Worm (Caenorhabditis elegans) whole organism, early embryonic: Measurements from ENCODE around the gene F13H10.1.

Source experiments
- B0310.2 ChIP-seq: sonication (generic microtip); optimal IDR thresholded peaks from 2 replicates; lab custom pipeline; 2016; ENCODE audit warnings: mild to moderate bottlenecking, missing genetic modification characterization, missing compliant biosample characterization
- F13C5.2 ChIP-seq: sonication (generic microtip); optimal IDR thresholded peaks from 2 replicates; lab custom pipeline; 2017; ENCODE audit warnings: mild to moderate bottlenecking, missing genetic modification characterization, inconsistent platforms, missing compliant biosample characterization
- aly-1 ChIP-seq: sonication (generic microtip); optimal IDR thresholded peaks from 2 replicates; lab custom pipeline; 2016; ENCODE audit warnings: missing genetic modification characterization, missing compliant biosample characterization
- ama-1 ChIP-seq: fragments of 150-350 bp; optimal IDR thresholded peaks from 2 replicates; lab custom pipeline; 2014
- ceh-13 ChIP-seq: fragments of 200-800 bp; sonication (Bioruptor generic); optimal IDR thresholded peaks from 2 replicates; lab custom pipeline; 2018; ENCODE audit warnings: mild to moderate bottlenecking, missing genetic modification characterization, missing compliant biosample characterization
- ceh-36 ChIP-seq: sonication (generic microtip); optimal IDR thresholded peaks from 2 replicates; lab custom pipeline; 2016; ENCODE audit warnings: missing genetic modification characterization, inconsistent platforms, missing compliant biosample characterization
- ets-7 ChIP-seq: sonication (generic microtip); optimal IDR thresholded peaks from 2 replicates; lab custom pipeline; 2016; ENCODE audit warnings: missing genotype, missing genetic modification characterization, missing compliant biosample characterization
- flt-1 ChIP-seq: fragments of 200-800 bp; sonication (Bioruptor generic); IDR thresholded peaks from 2 replicates; pipeline ENCODE4 v1.3.6; 2022; ENCODE audit warnings: missing genetic modification characterization, missing compliant biosample characterization
- hmbx-1 ChIP-seq: sonication (generic microtip); optimal IDR thresholded peaks from 2 replicates; lab custom pipeline; 2016; ENCODE audit warnings: mild to moderate bottlenecking, missing genetic modification characterization, missing compliant biosample characterization
- hmg-4 ChIP-seq: fragments of 200-800 bp; sonication (Bioruptor generic); optimal IDR thresholded peaks from 2 replicates; lab custom pipeline; 2018; ENCODE audit warnings: mild to moderate bottlenecking, missing genetic modification characterization, missing compliant biosample characterization
- hnd-1 ChIP-seq: sonication (generic microtip); optimal IDR thresholded peaks from 2 replicates; lab custom pipeline; 2016; ENCODE audit warnings: missing genetic modification characterization, missing compliant biosample characterization
- pes-1 ChIP-seq: fragments of 200-800 bp; sonication (Bioruptor generic); IDR thresholded peaks from 2 replicates; pipeline ENCODE4 v1.3.6; 2022; ENCODE audit warnings: missing genetic modification reagents, missing genetic modification characterization, missing compliant biosample characterization
- scrt-1 ChIP-seq: fragments of 200-800 bp; sonication (Bioruptor generic); IDR thresholded peaks from 2 replicates; pipeline ENCODE4 v1.3.6; 2022; ENCODE audit warnings: missing genetic modification characterization, missing compliant biosample characterization
- sea-1 ChIP-seq: fragments of 200-800 bp; sonication (Bioruptor generic); conservative IDR thresholded peaks from 2 replicates; pipeline ENCODE4 v1.3.6; 2022; ENCODE audit warnings: missing genetic modification characterization, missing compliant biosample characterization
- tbx-11 ChIP-seq: fragments of 200-800 bp; sonication (Bioruptor generic); IDR thresholded peaks from 2 replicates; pipeline ENCODE4 v1.3.6; 2022; ENCODE audit warnings: missing genetic modification characterization, missing compliant biosample characterization
- tbx-37 ChIP-seq: fragments of 200-800 bp; sonication (Bioruptor generic); conservative IDR thresholded peaks from 2 replicates; pipeline ENCODE4 v1.3.6; 2022; ENCODE audit warnings: missing genetic modification reagents, missing genetic modification characterization, missing compliant biosample characterization
- tra-4 ChIP-seq: sonication (generic microtip); optimal IDR thresholded peaks from 2 replicates; lab custom pipeline; 2017; ENCODE audit warnings: missing genetic modification characterization, missing compliant biosample characterization

The F13H10.1 gene

DNA sequence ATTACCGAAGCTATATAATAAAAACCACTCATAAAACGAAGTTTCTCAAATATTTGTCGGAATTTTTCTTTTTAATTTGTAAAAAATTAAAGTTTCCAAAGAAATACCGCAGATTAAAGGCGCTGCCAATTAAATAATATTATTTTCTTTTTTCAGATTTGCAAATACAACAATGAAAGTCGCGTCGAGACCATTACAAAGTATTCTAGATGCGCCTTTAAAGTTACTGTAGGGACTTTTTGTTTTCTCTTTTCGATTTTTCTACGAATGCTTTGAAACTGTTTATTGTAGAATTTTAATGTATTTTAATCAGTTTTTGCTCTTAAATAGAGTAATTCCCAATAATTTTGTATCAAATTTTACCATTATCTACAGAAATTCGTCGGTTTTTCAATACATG, 33.8 kb downstream of the F13H10.1 start:
- TF ChIP-seq F13C5.2 (tag; lab: Kevin White, UChicago) (no peak), sea-1 (GFP tag; lab: Robert Waterston, UW) (no peak), hmbx-1 (tag; lab: Kevin White, UChicago) (no peak), tbx-11 (GFP tag; lab: Robert Waterston, UW) (no peak), flt-1 (GFP tag; lab: Robert Waterston, UW) (no peak), scrt-1 (GFP tag; lab: Robert Waterston, UW) (no peak), hmg-4 (no peak), tra-4 (no peak), ets-7 (tag; lab: Kevin White, UChicago) (no peak), ama-1 (lab: Kevin White, UChicago) (no peak), pes-1 (GFP tag; lab: Robert Waterston, UW) (no peak), hnd-1 (tag; lab: Kevin White, UChicago) (no peak), aly-1 (tag; lab: Kevin White, UChicago) (no peak), tbx-37 (GFP tag; lab: Robert Waterston, UW) (no peak), ceh-36 (tag; lab: Kevin White, UChicago) (no peak), ceh-13 (GFP tag; lab: Kevin White, UChicago) (no peak), B0310.2 (tag; lab: Kevin White, UChicago) (no peak)

DNA sequence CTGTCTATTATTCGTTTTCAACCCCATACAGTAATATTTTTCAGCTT, 34.1 kb downstream of the F13H10.1 start, which contains the start of gene kdin-1:
Gene kdin-1 (plus strand): TSS at position 38 of the 47 bp plus-strand sequence.
- no peak for TF ChIP-seq hnd-1 (tag; lab: Kevin White, UChicago)
- no peak for TF ChIP-seq flt-1 (GFP tag; lab: Robert Waterston, UW)
- no peak for TF ChIP-seq ama-1 (lab: Kevin White, UChicago)
- TF ChIP-seq hmbx-1 (tag; lab: Kevin White, UChicago) = no peak
- no peak for TF ChIP-seq sea-1 (GFP tag; lab: Robert Waterston, UW)
- no peak for TF ChIP-seq pes-1 (GFP tag; lab: Robert Waterston, UW)
- TF ChIP-seq F13C5.2 (tag; lab: Kevin White, UChicago) = no peak
- TF ChIP-seq ceh-36 (tag; lab: Kevin White, UChicago) = no peak
- no peak for TF ChIP-seq ets-7 (tag; lab: Kevin White, UChicago)
- no peak for TF ChIP-seq tbx-11 (GFP tag; lab: Robert Waterston, UW)
- no peak for TF ChIP-seq tbx-37 (GFP tag; lab: Robert Waterston, UW)
- no peak for TF ChIP-seq tra-4

DNA sequence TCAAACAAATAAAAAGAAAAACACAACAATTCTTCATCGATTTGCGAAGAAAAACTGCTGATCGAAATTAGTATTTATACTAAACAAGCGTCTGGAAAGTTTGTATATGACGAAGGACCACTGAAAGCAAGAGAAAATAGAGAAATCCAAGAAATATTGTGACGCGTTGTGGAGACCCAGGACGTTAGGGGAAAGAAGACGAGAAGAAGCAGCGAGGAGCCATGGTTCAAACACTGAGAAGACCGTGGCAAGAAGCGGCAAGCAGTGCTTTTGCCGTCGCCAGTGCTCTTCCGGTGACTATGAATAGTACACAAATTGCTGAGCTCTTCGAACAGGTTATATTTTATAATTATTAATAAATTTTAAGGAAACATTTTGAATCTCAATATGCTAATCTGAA, 34.3 kb downstream of the F13H10.1 start:
- TF ChIP-seq B0310.2 (tag; lab: Kevin White, UChicago) (no peak), tbx-11 (GFP tag; lab: Robert Waterston, UW) (no peak), scrt-1 (GFP tag; lab: Robert Waterston, UW) (no peak), tbx-37 (GFP tag; lab: Robert Waterston, UW) (no peak), sea-1 (GFP tag; lab: Robert Waterston, UW) (no peak), F13C5.2 (tag; lab: Kevin White, UChicago) (no peak), hmbx-1 (tag; lab: Kevin White, UChicago) (no peak), ceh-13 (GFP tag; lab: Kevin White, UChicago) (no peak), flt-1 (GFP tag; lab: Robert Waterston, UW) (no peak), ama-1 (lab: Kevin White, UChicago) (no peak), pes-1 (GFP tag; lab: Robert Waterston, UW) (no peak), hmg-4 (no peak), ets-7 (tag; lab: Kevin White, UChicago) (no peak), tra-4 (no peak), aly-1 (tag; lab: Kevin White, UChicago) (no peak), hnd-1 (tag; lab: Kevin White, UChicago) (no peak), ceh-36 (tag; lab: Kevin White, UChicago) (no peak)

DNA sequence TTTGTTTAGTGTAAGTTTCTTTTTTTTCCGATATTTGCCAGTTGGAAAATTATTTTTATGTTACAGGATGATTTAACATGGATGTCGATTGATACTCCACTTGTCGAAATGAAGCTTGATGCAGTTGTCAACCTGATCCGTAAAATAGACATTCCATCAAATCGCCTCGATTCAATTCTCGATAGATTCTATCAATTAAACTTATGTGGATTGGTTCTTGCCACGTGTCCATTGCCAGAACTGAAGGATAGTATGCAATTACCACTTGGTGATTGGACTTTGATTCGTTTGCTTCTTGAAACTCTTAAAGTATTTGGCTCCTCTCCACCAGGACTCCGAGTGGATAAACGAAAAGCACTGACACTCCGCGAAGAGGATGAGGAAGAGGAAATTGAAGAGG, 40.0 kb downstream of the F13H10.1 start:
- TF ChIP-seq sea-1 (GFP tag; lab: Robert Waterston, UW) = no peak
- no peak for TF ChIP-seq pes-1 (GFP tag; lab: Robert Waterston, UW)
- no peak for TF ChIP-seq tbx-11 (GFP tag; lab: Robert Waterston, UW)
- TF ChIP-seq tbx-37 (GFP tag; lab: Robert Waterston, UW) = no peak
- no peak for TF ChIP-seq ets-7 (tag; lab: Kevin White, UChicago)
- TF ChIP-seq hnd-1 (tag; lab: Kevin White, UChicago) = no peak
- no peak for TF ChIP-seq ceh-36 (tag; lab: Kevin White, UChicago)
- no peak for TF ChIP-seq ceh-13 (GFP tag; lab: Kevin White, UChicago)
- no peak for TF ChIP-seq ama-1 (lab: Kevin White, UChicago)

DNA sequence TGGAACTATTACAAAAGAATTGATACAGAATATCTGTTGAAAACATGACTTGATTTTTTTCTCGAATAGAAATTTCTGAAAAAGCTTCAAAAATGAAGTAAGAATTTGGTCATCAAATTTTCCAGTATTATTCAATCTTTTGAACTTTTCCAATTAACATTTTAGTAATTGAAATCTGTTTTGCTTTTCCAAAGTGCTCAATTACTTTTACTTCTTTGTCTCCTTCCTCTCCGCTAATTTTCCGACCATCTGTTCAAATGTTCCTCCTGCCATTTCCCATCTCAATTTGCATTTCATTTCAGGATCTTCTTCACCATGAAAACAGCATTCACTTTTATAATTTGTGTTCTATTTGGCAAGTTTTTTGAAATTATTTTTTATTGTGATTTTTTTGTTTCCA, 44.5 kb downstream of the F13H10.1 start, which contains the start of gene F36H1.11:
Gene F36H1.11 (plus strand): TSS at position 301 of the 400 bp plus-strand sequence.
- TF ChIP-seq flt-1 (GFP tag; lab: Robert Waterston, UW) (no peak), ceh-13 (GFP tag; lab: Kevin White, UChicago) (no peak), hmg-4 (no peak), ets-7 (tag; lab: Kevin White, UChicago) (no peak), tbx-37 (GFP tag; lab: Robert Waterston, UW) (no peak), hmbx-1 (tag; lab: Kevin White, UChicago) (no peak), hnd-1 (tag; lab: Kevin White, UChicago) (no peak), ceh-36 (tag; lab: Kevin White, UChicago) (no peak), tbx-11 (GFP tag; lab: Robert Waterston, UW) (no peak), aly-1 (tag; lab: Kevin White, UChicago) (no peak), B0310.2 (tag; lab: Kevin White, UChicago) (no peak)

DNA sequence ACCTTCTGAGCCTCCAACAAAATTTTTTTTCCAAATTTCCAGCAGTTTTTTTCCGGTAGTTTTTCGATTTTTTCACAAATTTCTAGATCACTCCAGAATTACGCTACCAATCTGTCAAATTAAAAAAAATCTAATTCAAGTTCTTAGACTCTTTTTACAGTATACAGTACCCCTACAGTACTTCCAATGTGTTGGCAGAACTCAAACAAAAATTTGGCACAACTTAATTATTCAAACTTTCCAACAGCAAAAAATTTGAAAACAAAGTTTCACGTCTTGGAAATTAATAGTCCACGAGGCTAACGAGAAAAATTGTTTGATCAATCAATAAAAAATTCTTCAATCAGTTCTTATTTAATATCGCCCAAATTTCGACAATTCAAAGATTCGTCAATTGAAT, 45.4 kb downstream of the F13H10.1 start, which contains the start of gene F36H1.3:
Gene F36H1.3 (plus strand): TSS at position 323 of the 400 bp plus-strand sequence.
- no peak for TF ChIP-seq hmbx-1 (tag; lab: Kevin White, UChicago)
- TF ChIP-seq aly-1 (tag; lab: Kevin White, UChicago) = no peak
- TF ChIP-seq tra-4 = no peak
- no peak for TF ChIP-seq B0310.2 (tag; lab: Kevin White, UChicago)
- TF ChIP-seq scrt-1 (GFP tag; lab: Robert Waterston, UW) = no peak
- TF ChIP-seq sea-1 (GFP tag; lab: Robert Waterston, UW) = no peak
- no peak for TF ChIP-seq hnd-1 (tag; lab: Kevin White, UChicago)
- TF ChIP-seq F13C5.2 (tag; lab: Kevin White, UChicago) = no peak
- TF ChIP-seq ceh-36 (tag; lab: Kevin White, UChicago) = no peak
- TF ChIP-seq ets-7 (tag; lab: Kevin White, UChicago) = no peak
- TF ChIP-seq pes-1 (GFP tag; lab: Robert Waterston, UW) = no peak
- no peak for TF ChIP-seq ceh-13 (GFP tag; lab: Kevin White, UChicago)
- TF ChIP-seq tbx-11 (GFP tag; lab: Robert Waterston, UW) = no peak
